Worm (Caenorhabditis elegans) whole organism, L4/young adult: ENCODE measurements around the gene cone-1.

Experiments used
- W03F9.2 ChIP-seq: fragments of 150-350 bp; optimal IDR thresholded peaks from 2 replicates; lab custom pipeline; 2014; ENCODE audit warnings: missing biosample characterization, missing genetic modification characterization
- him-1 ChIP-seq: sonication (generic microtip); optimal IDR thresholded peaks from 2 replicates; lab custom pipeline; 2016; ENCODE audit warnings: missing genotype, missing genetic modification reagents, missing genetic modification characterization, missing compliant biosample characterization

ce11 chrIII:2506463-2506862 lies 23.9 kb upstream of the cone-1 start:
- TF ChIP-seq W03F9.2 = no peak
- no peak for TF ChIP-seq him-1 (tag; lab: Kevin White, UChicago)
